Fruit fly (Drosophila melanogaster) whole organism, pupa: ENCODE results near the gene Mur11Da.

Source experiments
- CG10348 ChIP-seq: fragments of 200-800 bp; sonication (Bioruptor generic); IDR thresholded peaks from 2 replicates; pipeline ENCODE4 v1.3.6; 2022; ENCODE audit warnings: missing biosample characterization, missing genetic modification characterization
- CG12605 ChIP-seq: fragments of 200-800 bp; sonication (Bioruptor generic); IDR thresholded peaks from 2 replicates; pipeline ENCODE4 v1.3.6; 2022; ENCODE audit warnings: missing biosample characterization, missing genetic modification characterization
- CG13204 ChIP-seq: fragments of 200-800 bp; sonication (Bioruptor generic); optimal IDR thresholded peaks from 2 replicates; lab custom pipeline; 2018; ENCODE audit warnings: missing biosample characterization, mild to moderate bottlenecking, missing genetic modification characterization, moderate library complexity
- CG14655 ChIP-seq: fragments of 200-800 bp; sonication (Bioruptor generic); optimal IDR thresholded peaks from 3 replicates; lab custom pipeline; 2017; ENCODE audit warnings: mild to moderate bottlenecking, missing biosample characterization, missing genetic modification reagents, missing genetic modification characterization
- CG15710 ChIP-seq: fragments of 200-800 bp; sonication (Bioruptor generic); optimal IDR thresholded peaks from 2 replicates; lab custom pipeline; 2018; ENCODE audit warnings: missing biosample characterization, mild to moderate bottlenecking, missing genetic modification characterization, moderate library complexity
- CG17806 ChIP-seq: fragments of 200-800 bp; sonication (Bioruptor generic); optimal IDR thresholded peaks from 2 replicates; lab custom pipeline; 2018; ENCODE audit warnings: missing biosample characterization, mild to moderate bottlenecking, missing genetic modification characterization, moderate library complexity
- CG32121 ChIP-seq: fragments of 200-800 bp; sonication (Bioruptor generic); IDR thresholded peaks from 2 replicates; pipeline ENCODE4 v1.3.6; 2022; ENCODE audit warnings: missing biosample characterization, missing genetic modification characterization
- CG34367 ChIP-seq: fragments of 200-800 bp; sonication (Bioruptor generic); optimal IDR thresholded peaks from 2 replicates; lab custom pipeline; 2018; ENCODE audit warnings: missing biosample characterization, mild to moderate bottlenecking, missing genetic modification characterization
- CG4496 ChIP-seq: fragments of 200-800 bp; sonication (Bioruptor generic); IDR thresholded peaks from 3 replicates; pipeline ENCODE4 v1.3.6; 2022; ENCODE audit warnings: missing biosample characterization, missing genetic modification characterization
- CG8159 ChIP-seq: fragments of 200-800 bp; sonication (Bioruptor generic); optimal IDR thresholded peaks from 3 replicates; lab custom pipeline; 2018; ENCODE audit warnings: missing biosample characterization, mild to moderate bottlenecking, missing genetic modification characterization, moderate library complexity
- CG8301 ChIP-seq: fragments of 200-800 bp; sonication (Bioruptor generic); optimal IDR thresholded peaks from 2 replicates; lab custom pipeline; 2018; ENCODE audit warnings: missing biosample characterization, mild to moderate bottlenecking, missing genetic modification characterization
- CG9948 ChIP-seq: fragments of 200-800 bp; sonication (Bioruptor generic); optimal IDR thresholded peaks from 2 replicates; lab custom pipeline; 2018; ENCODE audit warnings: missing biosample characterization, mild to moderate bottlenecking, missing genetic modification characterization, moderate library complexity
- D1 ChIP-seq: fragments of 200-800 bp; sonication (Bioruptor generic); optimal IDR thresholded peaks from 2 replicates; lab custom pipeline; 2018; ENCODE audit warnings: missing biosample characterization, mild to moderate bottlenecking, missing genetic modification characterization, moderate library complexity
- EcR ChIP-seq: fragments of 200-800 bp; sonication (Bioruptor generic); optimal IDR thresholded peaks from 3 replicates; lab custom pipeline; 2019; ENCODE audit warnings: missing biosample characterization, missing genetic modification characterization, mild to moderate bottlenecking, moderate library complexity, missing genetic modification reagents
- Ets98B ChIP-seq: fragments of 200-800 bp; sonication (Bioruptor generic); IDR thresholded peaks from 2 replicates; pipeline ENCODE4 v1.3.6; 2022; ENCODE audit warnings: missing biosample characterization, missing genetic modification characterization
- Pif1A ChIP-seq: fragments of 200-800 bp; sonication (Bioruptor generic); optimal IDR thresholded peaks from 3 replicates; lab custom pipeline; 2016; ENCODE audit warnings: missing biosample characterization, missing genetic modification characterization
- Pif1B ChIP-seq: fragments of 200-800 bp; sonication (Bioruptor generic); optimal IDR thresholded peaks from 3 replicates; lab custom pipeline; 2016; ENCODE audit warnings: missing biosample characterization, missing genetic modification characterization
- Snoo ChIP-seq: fragments of 200-800 bp; sonication (Bioruptor generic); optimal IDR thresholded peaks from 3 replicates; lab custom pipeline; 2017; ENCODE audit warnings: missing biosample characterization, mild to moderate bottlenecking, missing genetic modification characterization, inconsistent platforms
- fd96Ca ChIP-seq: fragments of 200-800 bp; sonication (Bioruptor generic); IDR thresholded peaks from 3 replicates; pipeline ENCODE4 v1.3.6; 2022; ENCODE audit warnings: missing biosample characterization, missing genetic modification characterization
- gl ChIP-seq: fragments of 200-800 bp; sonication (Bioruptor generic); optimal IDR thresholded peaks from 2 replicates; lab custom pipeline; 2018; ENCODE audit warnings: missing biosample characterization, mild to moderate bottlenecking, missing genetic modification characterization
- rn ChIP-seq: fragments of 200-800 bp; sonication (Bioruptor generic); IDR thresholded peaks from 2 replicates; pipeline ENCODE4 v1.3.6; 2022; ENCODE audit warnings: missing biosample characterization, missing genetic modification characterization

Gene Mur11Da

DNA sequence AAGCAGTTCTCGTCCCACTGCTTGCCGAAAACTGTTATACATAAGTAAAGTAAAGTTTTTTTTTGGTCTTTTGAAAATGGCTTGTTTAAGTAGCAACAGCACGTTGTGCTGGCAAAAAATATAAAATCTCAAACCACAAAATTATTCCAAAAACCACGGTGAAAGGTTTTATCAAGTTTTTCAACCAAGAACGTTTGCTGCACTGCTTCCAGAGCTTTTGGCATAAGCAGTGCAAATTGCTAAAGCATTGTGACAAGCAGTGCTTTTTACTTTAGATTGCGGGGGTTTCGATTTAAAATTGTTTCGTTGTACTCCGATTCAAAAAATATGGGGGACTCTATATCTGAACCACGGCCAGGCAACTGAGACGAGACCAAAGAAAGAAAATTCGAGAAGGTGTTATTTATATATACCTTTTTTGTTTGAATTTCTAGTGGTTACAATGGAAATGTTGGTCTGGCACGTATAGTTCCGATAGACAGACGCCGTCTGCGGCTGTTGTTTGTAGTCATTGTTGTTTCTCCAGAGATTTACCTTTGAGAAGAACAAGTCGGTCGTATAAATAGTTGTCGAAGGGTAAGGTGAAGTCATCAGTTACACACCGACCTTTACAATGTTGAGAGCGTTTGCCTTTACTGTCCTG, at the start of gene Mur11Da:
Gene Mur11Da (plus strand): TSS at position 593 of the 643 bp plus-strand sequence.
- TF ChIP-seq CG12605 (GFP tag; lab: Robert Waterston, UW) (no peak), CG8301 (no peak), Ets98B (no peak), CG17806 (no peak), Snoo (tag; lab: Kevin White, UChicago) (no peak), CG10348 (GFP tag; lab: Robert Waterston, UW) (no peak), CG4496 (GFP tag; lab: Robert Waterston, UW) (no peak), CG34367 (tag; lab: Kevin White, UChicago) (no peak), rn (GFP tag; lab: Robert Waterston, UW) (no peak), CG32121 (GFP tag; lab: Robert Waterston, UW) (no peak), CG14655 (GFP tag; lab: Kevin White, UChicago) (no peak), fd96Ca (GFP tag; lab: Robert Waterston, UW) (no peak)
- TF ChIP-seq, all 21 proteins: peak for 0

DNA sequence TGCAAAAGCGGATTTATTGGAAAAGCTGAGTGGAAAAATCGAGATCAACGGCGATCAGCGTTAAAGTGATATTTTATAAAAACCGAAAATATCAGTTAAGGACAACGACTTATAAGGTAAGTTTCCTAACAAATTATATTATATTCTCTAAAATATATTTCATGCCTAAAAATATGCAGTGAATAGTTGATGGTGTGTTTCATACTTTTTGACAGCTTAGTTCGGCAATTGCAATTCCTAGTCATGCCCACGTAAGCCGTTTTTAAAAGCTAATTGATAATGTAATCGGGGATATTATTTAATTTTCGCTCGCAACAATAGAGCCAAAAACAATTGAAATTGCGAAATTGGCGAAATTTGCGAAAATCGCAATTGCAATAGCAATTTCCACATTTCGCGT, 48.1 kb upstream of the Mur11Da start:
- TF ChIP-seq Snoo (tag; lab: Kevin White, UChicago) (no peak), EcR (GFP tag; lab: Kevin White, UChicago) (no peak), fd96Ca (GFP tag; lab: Robert Waterston, UW) (no peak), Ets98B (no peak), gl (no peak)

DNA sequence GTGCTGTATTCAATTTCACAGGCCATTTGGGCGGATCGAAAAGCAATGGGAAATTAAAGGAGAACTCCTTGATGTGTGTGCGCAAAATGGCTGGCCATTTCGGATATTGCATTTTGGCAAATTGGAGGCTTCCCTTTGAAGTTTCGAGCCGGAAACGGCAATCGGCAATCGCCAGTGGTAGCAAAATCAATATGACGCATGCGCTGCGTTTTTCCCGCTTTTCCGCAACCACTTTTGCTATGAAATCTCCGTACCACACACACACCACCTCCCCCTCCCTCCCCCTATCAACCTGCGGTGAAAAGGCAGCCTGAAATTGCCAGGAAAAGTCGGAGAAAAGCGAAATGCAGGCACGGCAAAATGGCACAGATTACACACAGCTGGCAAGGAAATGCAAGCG, 45.4 kb upstream of the Mur11Da start:
- TF ChIP-seq Pif1B (GFP tag; lab: Kevin White, UChicago) (no peak), CG34367 (tag; lab: Kevin White, UChicago) (no peak)

DNA sequence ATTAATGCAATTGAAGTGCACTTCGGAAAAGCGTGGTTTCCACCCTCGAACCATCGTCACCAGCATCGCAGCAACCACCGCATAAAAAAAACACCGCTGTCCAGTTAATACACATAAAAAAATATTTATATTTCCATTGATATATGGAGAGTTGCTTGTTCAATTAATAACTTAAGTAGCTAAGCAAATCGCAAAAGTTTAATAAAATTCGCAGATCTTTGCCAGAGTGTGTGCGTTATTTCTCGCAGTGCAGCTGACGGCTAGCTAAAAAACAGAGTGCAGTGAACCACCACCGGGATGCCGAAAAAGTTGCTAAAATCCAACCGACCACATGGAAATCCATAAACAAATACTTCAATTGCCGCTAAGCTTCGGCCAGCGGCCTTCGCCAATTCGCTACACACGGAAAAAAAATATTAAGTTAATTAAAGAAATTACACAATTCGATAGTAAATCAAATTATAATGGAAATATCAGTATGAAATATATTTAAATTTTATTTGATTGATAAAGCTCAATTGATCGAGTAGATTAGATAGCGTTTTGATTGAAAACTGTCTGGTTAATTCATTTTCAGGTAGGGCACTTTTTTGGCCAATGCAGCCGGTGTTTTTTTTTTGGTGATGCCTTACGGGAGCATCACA, 44.3 kb upstream of the Mur11Da start:
- TF ChIP-seq Snoo (tag; lab: Kevin White, UChicago) (peak; percentile 39), CG8159 (tag; lab: Kevin White, UChicago) (peak; percentile 1), CG15710 (tag; lab: Kevin White, UChicago) (no peak)

DNA sequence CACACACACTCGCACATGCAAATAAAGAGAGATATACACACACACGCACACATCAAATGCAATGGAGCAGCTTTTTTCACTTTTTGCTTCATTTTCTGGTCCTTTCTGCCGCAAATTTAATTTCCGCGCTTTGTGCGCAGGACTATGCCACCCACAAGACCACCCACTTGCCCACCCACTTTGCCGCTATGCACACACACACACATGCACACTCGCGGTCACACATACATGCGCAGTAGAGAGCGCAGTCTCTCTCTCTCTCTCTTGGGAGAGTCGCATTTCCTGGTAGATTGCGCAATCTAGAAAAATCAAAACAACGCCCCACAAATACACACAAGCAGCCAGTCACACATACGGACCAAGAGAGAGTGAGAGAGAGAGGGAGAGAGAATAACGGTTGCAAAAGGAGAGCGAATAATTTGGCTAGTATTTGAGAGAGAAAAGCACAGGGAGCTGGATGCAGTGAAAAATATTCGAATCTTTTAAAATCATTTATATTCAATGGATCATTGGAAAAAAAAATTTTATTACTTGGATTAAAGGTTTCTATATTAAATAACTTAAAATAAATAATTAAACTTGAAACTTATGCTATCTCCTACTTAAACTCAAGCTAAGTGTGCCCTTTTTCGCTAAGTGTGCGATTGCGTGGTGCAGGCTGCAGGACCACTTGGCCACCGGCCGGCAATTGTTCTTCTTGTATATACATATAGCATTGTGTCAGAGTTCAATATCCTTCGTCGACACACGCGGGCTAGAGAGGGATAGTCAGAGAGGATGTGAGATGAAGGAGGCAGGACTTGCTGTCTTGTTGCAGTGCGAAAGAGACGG, 42.0 kb upstream of the Mur11Da start:
- peak; percentile 43 for TF ChIP-seq CG14655 (GFP tag; lab: Kevin White, UChicago)
- TF ChIP-seq CG9948 (tag; lab: Kevin White, UChicago), result peak; percentile 2
- TF ChIP-seq Ets98B, result 0 out of 2 replicates have a peak, but pooled peaks have one; percentile 34
- peak; percentile 12 for TF ChIP-seq CG17806
- TF ChIP-seq CG32121 (GFP tag; lab: Robert Waterston, UW), result peak; percentile 27; the same call in 1 of the 2 replicates
- TF ChIP-seq rn (GFP tag; lab: Robert Waterston, UW), result no peak
- peak; percentile 33 for TF ChIP-seq CG15710 (tag; lab: Kevin White, UChicago)
- peak; percentile 25; the same call in 1 of the 3 replicates for TF ChIP-seq fd96Ca (GFP tag; lab: Robert Waterston, UW)
- TF ChIP-seq CG34367 (tag; lab: Kevin White, UChicago), result no peak
- no peak for TF ChIP-seq CG12605 (GFP tag; lab: Robert Waterston, UW)
- peak; percentile 33 for TF ChIP-seq Snoo (tag; lab: Kevin White, UChicago)
- TF ChIP-seq gl, result no peak
- peak; percentile 12 for TF ChIP-seq Pif1B (GFP tag; lab: Kevin White, UChicago)
- TF ChIP-seq CG8301, result no peak
- peak; percentile 24 for TF ChIP-seq CG8159 (tag; lab: Kevin White, UChicago)
- 0 out of 3 replicates have a peak, but pooled peaks have one; percentile 19 for TF ChIP-seq CG4496 (GFP tag; lab: Robert Waterston, UW)
- no peak for TF ChIP-seq CG10348 (GFP tag; lab: Robert Waterston, UW)
- peak; percentile 56 for TF ChIP-seq EcR (GFP tag; lab: Kevin White, UChicago)
- TF ChIP-seq D1 (tag; lab: Kevin White, UChicago), result no peak
- TF ChIP-seq Pif1A (GFP tag; lab: Kevin White, UChicago), result peak; percentile 2

DNA sequence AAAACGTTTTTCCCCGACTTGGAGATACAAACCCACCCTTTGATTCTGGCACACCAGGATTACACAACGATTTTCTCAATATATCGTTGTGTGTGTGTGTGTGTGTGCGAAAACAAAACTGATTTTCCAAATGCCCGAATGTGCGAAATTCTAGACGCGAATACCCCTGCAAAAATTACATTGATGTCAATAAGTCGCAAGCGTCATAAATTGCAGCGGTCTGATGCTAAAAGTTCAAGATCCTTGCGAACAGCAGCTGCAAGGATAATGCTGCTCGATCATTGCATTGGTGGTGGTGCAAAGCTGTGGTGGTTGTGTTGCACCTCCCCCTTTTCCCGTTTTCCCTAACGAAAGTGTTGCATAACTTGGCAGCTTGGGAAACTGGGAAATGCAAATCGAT, 40.1 kb upstream of the Mur11Da start:
- TF ChIP-seq CG9948 (tag; lab: Kevin White, UChicago), result no peak
- TF ChIP-seq CG8301, result no peak
- TF ChIP-seq CG12605 (GFP tag; lab: Robert Waterston, UW), result no peak
- TF ChIP-seq Snoo (tag; lab: Kevin White, UChicago), result no peak
- no peak for TF ChIP-seq EcR (GFP tag; lab: Kevin White, UChicago)
- no peak for TF ChIP-seq fd96Ca (GFP tag; lab: Robert Waterston, UW)
- TF ChIP-seq rn (GFP tag; lab: Robert Waterston, UW), result no peak
- no peak for TF ChIP-seq CG4496 (GFP tag; lab: Robert Waterston, UW)
- TF ChIP-seq D1 (tag; lab: Kevin White, UChicago), result no peak
- no peak for TF ChIP-seq gl
- TF ChIP-seq CG13204 (GFP tag; lab: Kevin White, UChicago), result no peak
